Worm (Caenorhabditis elegans) whole organism, L4 larva: Measurements from ENCODE around the gene K08D10.10.

Experiments
- D1046.2 ChIP-seq: fragments of 200-800 bp; sonication (Bioruptor generic); IDR thresholded peaks from 2 replicates; pipeline ENCODE4 v1.3.6; 2022; ENCODE audit warnings: missing genetic modification characterization, missing compliant biosample characterization
- F37D6.2 ChIP-seq: sonication (generic microtip); optimal IDR thresholded peaks from 2 replicates; lab custom pipeline; 2016; ENCODE audit warnings: mild to moderate bottlenecking, missing genetic modification characterization, missing compliant biosample characterization
- R02D3.7 ChIP-seq: fragments of 150-350 bp; sonication (generic microtip); optimal IDR thresholded peaks from 3 replicates; lab custom pipeline; 2014; ENCODE audit warnings: missing biosample characterization, missing genetic modification characterization
- T26A8.4 ChIP-seq: fragments of 200-800 bp; sonication (Bioruptor generic); IDR thresholded peaks from 2 replicates; pipeline ENCODE4 v1.3.6; 2022; ENCODE audit warnings: missing genetic modification characterization, missing compliant biosample characterization
- Y75B8A.6 ChIP-seq: fragments of 200-800 bp; sonication (Bioruptor generic); IDR thresholded peaks from 2 replicates; pipeline ENCODE4 v1.3.6; 2022; ENCODE audit warnings: missing genetic modification reagents, missing genetic modification characterization, missing compliant biosample characterization
- ZK337.2 ChIP-seq: fragments of 200-800 bp; sonication (Bioruptor generic); IDR thresholded peaks from 2 replicates; pipeline ENCODE4 v1.3.6; 2022; ENCODE audit warnings: missing genetic modification reagents, missing genetic modification characterization, missing compliant biosample characterization
- aha-1 ChIP-seq: fragments of 150-350 bp; peaks from one replicate; lab custom pipeline; 2014; ENCODE audit warnings: missing biosample characterization, missing genetic modification characterization
- aly-2 ChIP-seq: sonication (generic microtip); optimal IDR thresholded peaks from 2 replicates; lab custom pipeline; 2018; ENCODE audit warnings: missing biosample characterization, missing genetic modification characterization
- ama-1 ChIP-seq: fragments of 150-350 bp; optimal IDR thresholded peaks from 2 replicates; lab custom pipeline; 2014; ENCODE audit warnings: inconsistent platforms, mixed read lengths
- arid-1 ChIP-seq: fragments of 200-800 bp; sonication (Bioruptor generic); conservative IDR thresholded peaks from 2 replicates; pipeline ENCODE4 v1.3.6; 2022; ENCODE audit warnings: missing genetic modification reagents, missing genetic modification characterization, missing compliant biosample characterization
- ceh-32 ChIP-seq: sonication (generic microtip); optimal IDR thresholded peaks from 2 replicates; lab custom pipeline; 2016; ENCODE audit warnings: mild to moderate bottlenecking, missing genetic modification characterization, missing compliant biosample characterization; ENCODE audit not compliant: poor library complexity
- ceh-44 ChIP-seq: fragments of 200-800 bp; sonication (Bioruptor generic); IDR thresholded peaks from 2 replicates; pipeline ENCODE4 v1.3.6; 2022; ENCODE audit warnings: missing genetic modification reagents, missing genetic modification characterization, missing compliant biosample characterization
- ceh-62 ChIP-seq: sonication (generic microtip); optimal IDR thresholded peaks from 2 replicates; lab custom pipeline; 2017; ENCODE audit warnings: missing biosample characterization, missing genetic modification characterization
- cey-2 ChIP-seq: sonication (generic microtip); optimal IDR thresholded peaks from 3 replicates; lab custom pipeline; 2017; ENCODE audit warnings: missing genetic modification characterization, mild to moderate bottlenecking, missing compliant biosample characterization, antibody characterized with exemption, borderline replicate concordance; ENCODE audit not compliant: insufficient read depth
- dmd-6 ChIP-seq: fragments of 200-800 bp; sonication (Bioruptor generic); IDR thresholded peaks from 2 replicates; pipeline ENCODE4 v1.3.6; 2022; ENCODE audit warnings: missing genetic modification reagents, missing genetic modification characterization, missing compliant biosample characterization
- dmd-9 ChIP-seq: fragments of 200-800 bp; sonication (Bioruptor generic); IDR thresholded peaks from 2 replicates; pipeline ENCODE4 v1.3.6; 2022; ENCODE audit warnings: missing genetic modification reagents, missing genetic modification characterization, missing compliant biosample characterization
- duxl-1 ChIP-seq: sonication (generic microtip); optimal IDR thresholded peaks from 2 replicates; lab custom pipeline; 2016; ENCODE audit warnings: mild to moderate bottlenecking, missing genetic modification characterization, moderate library complexity, missing compliant biosample characterization; ENCODE audit not compliant: poor library complexity
- dve-1 ChIP-seq: sonication (generic microtip); optimal IDR thresholded peaks from 2 replicates; lab custom pipeline; 2017; ENCODE audit warnings: antibody characterized with exemption, mild to moderate bottlenecking, missing genetic modification characterization, missing compliant biosample characterization; ENCODE audit not compliant: insufficient read depth
- egl-27 ChIP-seq: sonication (generic microtip); optimal IDR thresholded peaks from 3 replicates; lab custom pipeline; 2017; ENCODE audit warnings: missing biosample characterization, missing genetic modification reagents, missing genetic modification characterization
- gei-8 ChIP-seq: fragments of 200-800 bp; sonication (Bioruptor generic); optimal IDR thresholded peaks from 2 replicates; lab custom pipeline; 2018; ENCODE audit warnings: mild to moderate bottlenecking, missing genetic modification characterization, missing compliant biosample characterization
- hif-1 ChIP-seq, 2 experiments: sonication (generic microtip); optimal IDR thresholded peaks; 2 replicates each; lab custom pipeline; 2016 to 2017; ENCODE audit warnings: missing compliant biosample characterization in 2 of 2, missing genetic modification characterization in 2 of 2, missing genetic modification reagents in 2 of 2, missing genotype in 2 of 2, mild to moderate bottlenecking in 1 of 2
- jun-1 ChIP-seq: fragments of 150-350 bp; optimal IDR thresholded peaks from 2 replicates; lab custom pipeline; 2014; ENCODE audit warnings: missing biosample characterization, missing genetic modification reagents, missing genetic modification characterization
- lin-1 ChIP-seq: fragments of 200-800 bp; sonication (Bioruptor generic); IDR thresholded peaks from 2 replicates; pipeline ENCODE4 v1.3.6; 2022; ENCODE audit warnings: missing genetic modification reagents, missing genetic modification characterization, missing compliant biosample characterization
- lin-13 ChIP-seq: fragments of 150-350 bp; optimal IDR thresholded peaks from 2 replicates; lab custom pipeline; 2014; ENCODE audit warnings: missing biosample characterization, missing genetic modification reagents, missing genetic modification characterization
- lin-15B ChIP-seq: fragments of 150-350 bp; sonication (generic microtip); optimal IDR thresholded peaks from 3 replicates; lab custom pipeline; 2014; ENCODE audit warnings: missing biosample characterization, missing genetic modification characterization
- lin-38 ChIP-seq: fragments of 200-800 bp; sonication (Bioruptor generic); IDR thresholded peaks from 2 replicates; pipeline ENCODE4 v1.3.6; 2022; ENCODE audit warnings: missing genetic modification reagents, missing genetic modification characterization, missing compliant biosample characterization
- lsy-2 ChIP-seq, 2 experiments: fragments of 150-350 bp in 1 of 2; sonication (generic microtip) in 1 of 2; optimal IDR thresholded peaks; 2 replicates each; lab custom pipeline; 2014 to 2017; ENCODE audit warnings: missing biosample characterization in 2 of 2, missing genetic modification characterization in 2 of 2
- mdl-1 ChIP-seq, 2 experiments: fragments of 150-350 bp in 1 of 2; sonication (generic microtip) in 1 of 2; optimal IDR thresholded peaks; 2 replicates each; lab custom pipeline; 2014 to 2017; ENCODE audit warnings: missing biosample characterization in 2 of 2, missing genetic modification characterization in 2 of 2
- mes-2 ChIP-seq: sonication (generic microtip); optimal IDR thresholded peaks from 2 replicates; lab custom pipeline; 2016; ENCODE audit warnings: missing genotype, mild to moderate bottlenecking, missing genetic modification characterization, missing compliant biosample characterization; ENCODE audit not compliant: poor library complexity, severe bottlenecking
- mxl-2 ChIP-seq: fragments of 200-800 bp; sonication (Bioruptor generic); conservative IDR thresholded peaks from 2 replicates; pipeline ENCODE4 v1.3.6; 2022; ENCODE audit warnings: missing genetic modification reagents, missing genetic modification characterization, missing compliant biosample characterization
- nhr-10 ChIP-seq: fragments of 150-350 bp; optimal IDR thresholded peaks from 2 replicates; lab custom pipeline; 2014; ENCODE audit warnings: missing biosample characterization, missing genetic modification characterization
- nhr-102 ChIP-seq: sonication (generic microtip); optimal IDR thresholded peaks from 2 replicates; lab custom pipeline; 2016; ENCODE audit warnings: mild to moderate bottlenecking, missing genetic modification characterization, moderate library complexity, missing compliant biosample characterization
- nhr-111 ChIP-seq: fragments of 200-800 bp; sonication (Bioruptor generic); optimal IDR thresholded peaks from 2 replicates; lab custom pipeline; 2018; ENCODE audit warnings: mild to moderate bottlenecking, missing genetic modification characterization, missing compliant biosample characterization
- nhr-41 ChIP-seq: fragments of 200-800 bp; sonication (Bioruptor generic); IDR thresholded peaks from 2 replicates; pipeline ENCODE4 v1.3.6; 2022; ENCODE audit warnings: missing genetic modification reagents, missing genetic modification characterization, missing compliant biosample characterization
- nhr-76 ChIP-seq: fragments of 150-350 bp; optimal IDR thresholded peaks from 2 replicates; lab custom pipeline; 2014; ENCODE audit warnings: missing biosample characterization, missing genetic modification characterization
- nhr-77 ChIP-seq: fragments of 150-350 bp; optimal IDR thresholded peaks from 2 replicates; lab custom pipeline; 2014; ENCODE audit warnings: missing biosample characterization, missing genetic modification characterization
- php-3 ChIP-seq: fragments of 200-800 bp; sonication (Bioruptor generic); IDR thresholded peaks from 2 replicates; pipeline ENCODE4 v1.3.6; 2022; ENCODE audit warnings: missing genetic modification reagents, missing genetic modification characterization, missing compliant biosample characterization
- pqm-1 ChIP-seq: sonication (generic microtip); optimal IDR thresholded peaks from 2 replicates; lab custom pipeline; 2017; ENCODE audit warnings: missing biosample characterization, missing genetic modification characterization
- rbr-2 ChIP-seq: sonication (generic microtip); optimal IDR thresholded peaks from 2 replicates; lab custom pipeline; 2016; ENCODE audit warnings: missing genotype, missing genetic modification characterization, missing compliant biosample characterization
- sdz-12 ChIP-seq: fragments of 200-800 bp; sonication (Bioruptor generic); optimal IDR thresholded peaks from 2 replicates; lab custom pipeline; 2018; ENCODE audit warnings: mild to moderate bottlenecking, missing genetic modification characterization, missing compliant biosample characterization
- set-16 ChIP-seq: fragments of 200-800 bp; sonication (Bioruptor generic); IDR thresholded peaks from 2 replicates; pipeline ENCODE4 v1.3.6; 2022; ENCODE audit warnings: missing genetic modification reagents, missing genetic modification characterization, missing compliant biosample characterization
- skn-1 ChIP-seq: fragments of 150-350 bp; optimal IDR thresholded peaks from 2 replicates; lab custom pipeline; 2014; ENCODE audit warnings: missing biosample characterization, missing genetic modification characterization
- tag-97 ChIP-seq: fragments of 200-800 bp; sonication (Bioruptor generic); IDR thresholded peaks from 2 replicates; pipeline ENCODE4 v1.3.6; 2022; ENCODE audit warnings: missing genetic modification characterization, missing compliant biosample characterization
- tra-1 ChIP-seq: fragments of 200-800 bp; sonication (Bioruptor generic); IDR thresholded peaks from 2 replicates; pipeline ENCODE4 v1.3.6; 2022; ENCODE audit warnings: missing genetic modification reagents, missing genetic modification characterization, missing compliant biosample characterization
- unc-130 ChIP-seq: sonication (generic microtip); optimal IDR thresholded peaks from 2 replicates; lab custom pipeline; 2016; ENCODE audit warnings: missing genetic modification reagents, missing genetic modification characterization, missing compliant biosample characterization
- vab-7 ChIP-seq: fragments of 200-800 bp; sonication (Bioruptor generic); IDR thresholded peaks from 2 replicates; pipeline ENCODE4 v1.3.6; 2022; ENCODE audit warnings: missing genetic modification reagents, missing genetic modification characterization, missing compliant biosample characterization
- zag-1 ChIP-seq: fragments of 150-350 bp; optimal IDR thresholded peaks from 2 replicates; lab custom pipeline; 2014; ENCODE audit warnings: missing biosample characterization, missing genetic modification characterization
- zfp-2 ChIP-seq: sonication (generic microtip); optimal IDR thresholded peaks from 2 replicates; lab custom pipeline; 2016; ENCODE audit warnings: mild to moderate bottlenecking, missing genetic modification characterization, missing compliant biosample characterization
- ztf-7 ChIP-seq: fragments of 150-350 bp; optimal IDR thresholded peaks from 2 replicates; lab custom pipeline; 2014; ENCODE audit warnings: missing biosample characterization, missing genetic modification characterization

Gene K08D10.10

ce11 chrIV:4167296-4167695, 15.3 kb downstream of the K08D10.10 start:
- TF ChIP-seq nhr-76 (tag; lab: Kevin White, UChicago) (no peak), nhr-77 (tag; lab: Kevin White, UChicago) (no peak), egl-27 (tag; lab: Kevin White, UChicago) (no peak), cey-2 (tag; lab: Kevin White, UChicago) (no peak), zfp-2 (tag; lab: Kevin White, UChicago) (no peak), pqm-1 (tag; lab: Kevin White, UChicago) (no peak), mdl-1 (tag; optimal IDR thresholded peaks at IDR 0.05; lab: Kevin White, UChicago) (no peak), nhr-111 (no peak), ceh-62 (tag; lab: Kevin White, UChicago) (no peak), dmd-9 (GFP tag; lab: Robert Waterston, UW) (no peak), F37D6.2 (tag; lab: Kevin White, UChicago) (no peak), sdz-12 (no peak), Y75B8A.6 (GFP tag; lab: Robert Waterston, UW) (no peak), arid-1 (no peak), ama-1 (lab: Kevin White, UChicago) (no peak)

ce11 chrIV:4171531-4172163, 19.6 kb downstream of the K08D10.10 start, which contains the start of the genes K08D10.13 and rnp-2:
Gene K08D10.13, minus strand, starts transcription at chrIV:4171581.
Gene rnp-2, plus strand, starts transcription at chrIV:4172076.
- no peak for TF ChIP-seq lin-1
- no peak for TF ChIP-seq mxl-2 (GFP tag; lab: Robert Waterston, UW)
- no peak for TF ChIP-seq tag-97 (GFP tag; lab: Robert Waterston, UW)
- TF ChIP-seq D1046.2 (GFP tag; lab: Robert Waterston, UW), result no peak
- TF ChIP-seq vab-7, result no peak
- TF ChIP-seq nhr-102 (tag; lab: Kevin White, UChicago), result no peak
- TF ChIP-seq lin-13, result peak; percentile 10
- no peak for TF ChIP-seq sdz-12
- TF ChIP-seq nhr-111, result no peak
- TF ChIP-seq lin-15B (tag; lab: Kevin White, UChicago), result no peak
- peak; percentile 92 for TF ChIP-seq lin-38 (GFP tag; lab: Robert Waterston, UW)
- TF ChIP-seq tra-1 (GFP tag; lab: Robert Waterston, UW), result no peak
- TF ChIP-seq R02D3.7 (tag; lab: Kevin White, UChicago), result no peak
- TF ChIP-seq duxl-1 (tag; lab: Kevin White, UChicago), result no peak
- TF ChIP-seq skn-1 (tag; lab: Kevin White, UChicago), result no peak
- TF ChIP-seq gei-8 (GFP tag; lab: Kevin White, UChicago), result no peak
- TF ChIP-seq zag-1 (tag; lab: Kevin White, UChicago), result no peak
- peak in 1 of 2 experiments; percentile 45 for TF ChIP-seq hif-1 (tag; optimal IDR thresholded peaks at IDR 0.05; lab: Kevin White, UChicago)
- 0 out of 2 replicates have a peak, but pooled peaks have one; percentile 25 for TF ChIP-seq ZK337.2 (GFP tag; lab: Robert Waterston, UW)
- no peak for TF ChIP-seq dve-1
- TF ChIP-seq nhr-76 (tag; lab: Kevin White, UChicago), result no peak
- no peak for TF ChIP-seq dmd-6
- no peak for TF ChIP-seq T26A8.4 (GFP tag; lab: Robert Waterston, UW)
- no peak for TF ChIP-seq jun-1 (tag; lab: Kevin White, UChicago)
- no peak for TF ChIP-seq nhr-41 (GFP tag; lab: Robert Waterston, UW)
- TF ChIP-seq ceh-32 (tag; lab: Kevin White, UChicago), result no peak
- peak; percentile 43 for TF ChIP-seq aha-1 (tag; lab: Kevin White, UChicago)
- TF ChIP-seq mes-2 (tag; lab: Kevin White, UChicago), result peak; percentile 96
- no peak for TF ChIP-seq Y75B8A.6 (GFP tag; lab: Robert Waterston, UW)
- no peak for TF ChIP-seq nhr-77 (tag; lab: Kevin White, UChicago)
- TF ChIP-seq aly-2, result no peak
- no peak for TF ChIP-seq ceh-44 (GFP tag; lab: Robert Waterston, UW)
- no peak for TF ChIP-seq ztf-7 (tag; lab: Kevin White, UChicago)
- no peak for TF ChIP-seq php-3 (GFP tag; lab: Robert Waterston, UW)
- no peak for TF ChIP-seq nhr-10 (tag; lab: Kevin White, UChicago)
- no peak for TF ChIP-seq set-16 (GFP tag; lab: Robert Waterston, UW)
- peak; percentile 29 for TF ChIP-seq unc-130
- TF ChIP-seq lsy-2 (tag; optimal IDR thresholded peaks at IDR 0.05; lab: Kevin White, UChicago), result no peak
- TF ChIP-seq rbr-2 (tag; lab: Kevin White, UChicago), result peak; percentile 35
